Worm (Caenorhabditis elegans) whole organism, young adult: ENCODE measurements around the gene rde-8.

ENCODE experiments used
- B0019.2 ChIP-seq: fragments of 200-800 bp; sonication (Bioruptor generic); conservative IDR thresholded peaks from 2 replicates; pipeline ENCODE4 v1.3.6; 2022; ENCODE audit warnings: missing genetic modification reagents, missing genetic modification characterization, missing compliant biosample characterization
- B0336.3 ChIP-seq: fragments of 200-800 bp; sonication (Bioruptor generic); IDR thresholded peaks from 2 replicates; pipeline ENCODE4 v1.3.6; 2022; ENCODE audit warnings: missing genetic modification characterization, missing compliant biosample characterization
- C06A6.2 ChIP-seq: fragments of 200-800 bp; sonication (Bioruptor generic); conservative IDR thresholded peaks from 2 replicates; pipeline ENCODE4 v1.3.6; 2022; ENCODE audit warnings: missing genetic modification characterization, missing compliant biosample characterization
- F33H1.4 ChIP-seq: fragments of 200-800 bp; sonication (Bioruptor generic); IDR thresholded peaks from 2 replicates; pipeline ENCODE4 v1.3.6; 2022; ENCODE audit warnings: missing genetic modification reagents, missing genetic modification characterization, missing compliant biosample characterization
- F39B2.1 ChIP-seq: fragments of 200-800 bp; sonication (Bioruptor generic); IDR thresholded peaks from 2 replicates; pipeline ENCODE4 v1.3.6; 2022; ENCODE audit warnings: missing genetic modification reagents, missing genetic modification characterization, missing compliant biosample characterization
- F57C9.4 ChIP-seq: sonication (generic microtip); optimal IDR thresholded peaks from 2 replicates; lab custom pipeline; 2017; ENCODE audit warnings: mild to moderate bottlenecking, missing genetic modification characterization, missing compliant biosample characterization
- Y53F4B.3 ChIP-seq: fragments of 200-800 bp; sonication (Bioruptor generic); IDR thresholded peaks from 2 replicates; pipeline ENCODE4 v1.3.6; 2022; ENCODE audit warnings: missing genetic modification reagents, missing genetic modification characterization, missing compliant biosample characterization
- Y56A3A.18 ChIP-seq: fragments of 200-800 bp; sonication (Bioruptor generic); IDR thresholded peaks from 2 replicates; pipeline ENCODE4 v1.3.6; 2022; ENCODE audit warnings: missing genetic modification reagents, missing genetic modification characterization, missing compliant biosample characterization
- Y67H2A.10 ChIP-seq: fragments of 200-800 bp; sonication (Bioruptor generic); conservative IDR thresholded peaks from 2 replicates; pipeline ENCODE4 v1.3.6; 2022; ENCODE audit warnings: missing genetic modification reagents, missing genetic modification characterization, missing compliant biosample characterization
- ZK185.1 ChIP-seq: sonication (generic microtip); optimal IDR thresholded peaks from 2 replicates; lab custom pipeline; 2016; ENCODE audit warnings: mild to moderate bottlenecking, missing genetic modification characterization, missing compliant biosample characterization; ENCODE audit not compliant: poor library complexity, severe bottlenecking
- atf-7 ChIP-seq: sonication (generic microtip); optimal IDR thresholded peaks from 2 replicates; lab custom pipeline; 2017; ENCODE audit warnings: mild to moderate bottlenecking, missing genetic modification characterization, missing compliant biosample characterization
- cebp-1 ChIP-seq, 2 experiments: fragments of 200-800 bp in 1 of 2; sonication (Bioruptor generic) in 1 of 2; sonication (generic microtip) in 1 of 2; IDR thresholded peaks in 1 of 2; optimal IDR thresholded peaks in 1 of 2; 2 replicates each; pipeline versions ENCODE4 v1.3.6 to Lab custom; 2017 to 2022; ENCODE audit warnings: missing compliant biosample characterization in 2 of 2, missing genetic modification characterization in 2 of 2, mild to moderate bottlenecking in 1 of 2, missing genetic modification reagents in 1 of 2, moderate library complexity in 1 of 2
- ceh-100 ChIP-seq: fragments of 200-800 bp; sonication (Bioruptor generic); IDR thresholded peaks from 2 replicates; pipeline ENCODE4 v1.3.6; 2022; ENCODE audit warnings: missing genetic modification reagents, missing genetic modification characterization, missing compliant biosample characterization
- ceh-40 ChIP-seq: fragments of 200-800 bp; sonication (Bioruptor generic); IDR thresholded peaks from 2 replicates; pipeline ENCODE4 v1.3.6; 2022; ENCODE audit warnings: missing genetic modification characterization, missing compliant biosample characterization
- chd-7 ChIP-seq: sonication (generic microtip); optimal IDR thresholded peaks from 2 replicates; lab custom pipeline; 2016; ENCODE audit warnings: mild to moderate bottlenecking, missing genetic modification characterization, moderate library complexity, missing compliant biosample characterization
- dpl-1 ChIP-seq: fragments of 150-350 bp; optimal IDR thresholded peaks from 2 replicates; lab custom pipeline; 2014; ENCODE audit warnings: missing biosample characterization, missing genetic modification reagents, missing genetic modification characterization
- efl-1 ChIP-seq: fragments of 150-350 bp; optimal IDR thresholded peaks from 2 replicates; lab custom pipeline; 2014; ENCODE audit warnings: missing biosample characterization, missing genetic modification reagents, missing genetic modification characterization
- hlh-12 ChIP-seq: sonication (generic microtip); optimal IDR thresholded peaks from 2 replicates; lab custom pipeline; 2016; ENCODE audit warnings: missing genetic modification characterization, missing compliant biosample characterization
- hlh-26 ChIP-seq: fragments of 200-800 bp; sonication (Bioruptor generic); conservative IDR thresholded peaks from 2 replicates; pipeline ENCODE4 v1.3.6; 2022; ENCODE audit warnings: missing genetic modification reagents, missing genetic modification characterization, missing compliant biosample characterization
- hsf-1 ChIP-seq: fragments of 200-800 bp; sonication (Bioruptor generic); IDR thresholded peaks from 2 replicates; pipeline ENCODE4 v1.3.6; 2022; ENCODE audit warnings: missing genetic modification reagents, missing genetic modification characterization, missing compliant biosample characterization
- lag-1 ChIP-seq: fragments of 200-800 bp; sonication (Bioruptor generic); IDR thresholded peaks from 2 replicates; pipeline ENCODE4 v1.3.6; 2022; ENCODE audit warnings: missing genetic modification reagents, missing genetic modification characterization, missing compliant biosample characterization
- let-607 ChIP-seq, 2 experiments: fragments of 200-800 bp in 1 of 2; sonication (Bioruptor generic) in 1 of 2; sonication (generic microtip) in 1 of 2; optimal IDR thresholded peaks; 2 replicates each; lab custom pipeline; 2016 to 2018; ENCODE audit warnings: mild to moderate bottlenecking in 2 of 2, missing compliant biosample characterization in 2 of 2, missing genetic modification characterization in 2 of 2, moderate library complexity in 2 of 2, missing genotype in 1 of 2
- lin-54 ChIP-seq: fragments of 200-800 bp; sonication (Bioruptor generic); optimal IDR thresholded peaks from 2 replicates; lab custom pipeline; 2018; ENCODE audit warnings: mild to moderate bottlenecking, missing genetic modification characterization, missing compliant biosample characterization
- lir-1 ChIP-seq: fragments of 200-800 bp; sonication (Bioruptor generic); conservative IDR thresholded peaks from 2 replicates; pipeline ENCODE4 v1.3.6; 2022; ENCODE audit warnings: missing genetic modification reagents, missing genetic modification characterization, missing compliant biosample characterization
- lsy-27 ChIP-seq: sonication (generic microtip); optimal IDR thresholded peaks from 2 replicates; lab custom pipeline; 2017; ENCODE audit warnings: missing genetic modification characterization, mild to moderate bottlenecking, missing compliant biosample characterization, antibody characterized with exemption, missing genotype, borderline replicate concordance; ENCODE audit not compliant: insufficient read depth
- madf-6 ChIP-seq: fragments of 200-800 bp; sonication (Bioruptor generic); IDR thresholded peaks from 2 replicates; pipeline ENCODE4 v1.3.6; 2022; ENCODE audit warnings: missing genetic modification reagents, missing genetic modification characterization, missing compliant biosample characterization
- mcd-1 ChIP-seq: fragments of 200-800 bp; sonication (Bioruptor generic); IDR thresholded peaks from 2 replicates; pipeline ENCODE4 v1.3.6; 2022; ENCODE audit warnings: missing genetic modification reagents, missing genetic modification characterization, missing compliant biosample characterization
- mel-28 ChIP-seq: sonication (generic microtip); optimal IDR thresholded peaks from 2 replicates; lab custom pipeline; 2016; ENCODE audit warnings: borderline replicate concordance, mild to moderate bottlenecking, missing genetic modification characterization, missing compliant biosample characterization
- mes-4 ChIP-seq: sonication (generic microtip); optimal IDR thresholded peaks from 2 replicates; lab custom pipeline; 2016; ENCODE audit warnings: missing genotype, missing genetic modification characterization, missing compliant biosample characterization
- mxl-1 ChIP-seq: sonication (generic microtip); optimal IDR thresholded peaks from 2 replicates; lab custom pipeline; 2016; ENCODE audit warnings: missing genetic modification characterization, missing compliant biosample characterization
- nfyb-1 ChIP-seq: fragments of 200-800 bp; sonication (Bioruptor generic); IDR thresholded peaks from 2 replicates; pipeline ENCODE4 v1.3.6; 2022; ENCODE audit warnings: missing genetic modification reagents, missing genetic modification characterization, missing compliant biosample characterization
- nhr-120 ChIP-seq: fragments of 200-800 bp; sonication (Bioruptor generic); IDR thresholded peaks from 2 replicates; pipeline ENCODE4 v1.3.6; 2022; ENCODE audit warnings: missing genetic modification characterization, missing compliant biosample characterization
- nhr-179 ChIP-seq: sonication (generic microtip); optimal IDR thresholded peaks from 2 replicates; lab custom pipeline; 2016; ENCODE audit warnings: mild to moderate bottlenecking, missing genetic modification characterization, missing compliant biosample characterization
- nhr-90 ChIP-seq: sonication (generic microtip); optimal IDR thresholded peaks from 2 replicates; lab custom pipeline; 2016; ENCODE audit warnings: missing genotype, mild to moderate bottlenecking, missing genetic modification characterization, missing compliant biosample characterization
- pbrm-1 ChIP-seq: fragments of 200-800 bp; sonication (Bioruptor generic); IDR thresholded peaks from 2 replicates; pipeline ENCODE4 v1.3.6; 2022; ENCODE audit warnings: missing genetic modification reagents, missing genetic modification characterization, missing compliant biosample characterization
- repo-1 ChIP-seq: sonication (generic microtip); optimal IDR thresholded peaks from 2 replicates; lab custom pipeline; 2017; ENCODE audit warnings: mild to moderate bottlenecking, missing genetic modification characterization, missing compliant biosample characterization
- snpc-1.3 ChIP-seq: sonication (generic microtip); optimal IDR thresholded peaks from 2 replicates; lab custom pipeline; 2017; ENCODE audit warnings: missing genetic modification characterization, mild to moderate bottlenecking, missing compliant biosample characterization, antibody characterized with exemption, moderate library complexity, missing genotype, missing genetic modification reagents; ENCODE audit not compliant: insufficient read depth
- snpc-4 ChIP-seq, 5 experiments: fragments of 150-350 bp in 1 of 5; sonication (generic microtip) in 4 of 5; optimal IDR thresholded peaks; 2 replicates each; lab custom pipeline; 2014 to 2018; ENCODE audit warnings: missing genetic modification characterization in 5 of 5, missing biosample characterization in 3 of 5, antibody characterized with exemption in 2 of 5, mild to moderate bottlenecking in 2 of 5, missing compliant biosample characterization in 2 of 5, missing genotype in 2 of 5, moderate library complexity in 2 of 5, missing genetic modification reagents in 1 of 5
- somi-1 ChIP-seq: fragments of 200-800 bp; sonication (Bioruptor generic); optimal IDR thresholded peaks from 2 replicates; lab custom pipeline; 2018; ENCODE audit warnings: mild to moderate bottlenecking, missing genetic modification characterization, missing compliant biosample characterization
- sptf-2 ChIP-seq: fragments of 200-800 bp; sonication (Bioruptor generic); optimal IDR thresholded peaks from 2 replicates; lab custom pipeline; 2018; ENCODE audit warnings: mild to moderate bottlenecking, missing genetic modification characterization, missing compliant biosample characterization
- tbp1 ChIP-seq: fragments of 200-800 bp; sonication (Bioruptor generic); optimal IDR thresholded peaks from 2 replicates; lab custom pipeline; 2018; ENCODE audit warnings: mild to moderate bottlenecking, missing genetic modification characterization, missing compliant biosample characterization
- tlf-1 ChIP-seq: fragments of 200-800 bp; sonication (Bioruptor generic); optimal IDR thresholded peaks from 2 replicates; lab custom pipeline; 2018; ENCODE audit warnings: mild to moderate bottlenecking, missing genetic modification characterization, missing compliant biosample characterization
- unc-62 ChIP-seq: fragments of 150-350 bp; optimal IDR thresholded peaks from 2 replicates; lab custom pipeline; 2014; ENCODE audit warnings: missing biosample characterization, missing genetic modification reagents, missing genetic modification characterization
- zfh-2 ChIP-seq: fragments of 200-800 bp; sonication (Bioruptor generic); conservative IDR thresholded peaks from 2 replicates; pipeline ENCODE4 v1.3.6; 2022; ENCODE audit warnings: missing genetic modification reagents, missing genetic modification characterization, missing compliant biosample characterization
- ztf-25 ChIP-seq: fragments of 200-800 bp; sonication (Bioruptor generic); IDR thresholded peaks from 2 replicates; pipeline ENCODE4 v1.3.6; 2022; ENCODE audit warnings: missing genetic modification reagents, missing genetic modification characterization, missing compliant biosample characterization
- ztf-26 ChIP-seq: sonication (generic microtip); optimal IDR thresholded peaks from 2 replicates; lab custom pipeline; 2017; ENCODE audit warnings: missing genetic modification characterization, missing compliant biosample characterization

Gene rde-8

ce11 chrIV:7083976-7084375 lies 19.1 kb downstream of the rde-8 start:
- no peak for TF ChIP-seq atf-7 (tag; lab: Kevin White, UChicago)
- TF ChIP-seq F33H1.4 (GFP tag; lab: Robert Waterston, UW), result no peak
- TF ChIP-seq cebp-1 (GFP tag; IDR thresholded peaks at IDR 0.05; lab: Robert Waterston, UW), result no peak
- no peak for TF ChIP-seq cebp-1 (tag; optimal IDR thresholded peaks at IDR 0.05; lab: Kevin White, UChicago)
- TF ChIP-seq Y56A3A.18, result 0 out of 2 replicates have a peak, but pooled peaks have one; percentile 52
- no peak for TF ChIP-seq nhr-90 (tag; lab: Kevin White, UChicago)
- TF ChIP-seq mxl-1 (tag; lab: Kevin White, UChicago), result no peak

- TF ChIP-seq zfh-2 (GFP tag; lab: Robert Waterston, UW), result no peak
- no peak for TF ChIP-seq Y53F4B.3 (GFP tag; lab: Robert Waterston, UW)
- peak; percentile 90 for TF ChIP-seq madf-6
- no peak for TF ChIP-seq dpl-1 (GFP tag; lab: Kevin White, UChicago)
- TF ChIP-seq lsy-27, result no peak
- TF ChIP-seq hlh-26 (GFP tag; lab: Robert Waterston, UW), result no peak
- TF ChIP-seq lag-1 (GFP tag; lab: Robert Waterston, UW), result no peak
- peak; percentile 66 for TF ChIP-seq repo-1 (tag; lab: Kevin White, UChicago)
- TF ChIP-seq lin-54 (GFP tag; lab: Kevin White, UChicago), result peak; percentile 86
- peak; percentile 46 for TF ChIP-seq sptf-2 (GFP tag; lab: Kevin White, UChicago)
- TF ChIP-seq somi-1, result peak; percentile 1
- no peak for TF ChIP-seq F57C9.4 (tag; lab: Kevin White, UChicago)
- no peak for TF ChIP-seq F39B2.1 (GFP tag; lab: Robert Waterston, UW)
- TF ChIP-seq ztf-25 (GFP tag; lab: Robert Waterston, UW), result peak; percentile 74; the same call in 1 of the 2 replicates
- peak; percentile 74 for TF ChIP-seq snpc-1.3
- TF ChIP-seq nhr-179 (tag; lab: Kevin White, UChicago), result no peak
- TF ChIP-seq hlh-12, result no peak
- no peak for TF ChIP-seq C06A6.2 (GFP tag; lab: Robert Waterston, UW)
- peak; percentile 72 for TF ChIP-seq snpc-4 (GFP tag; optimal IDR thresholded peaks at IDR 0.05; lab: Kevin White, UChicago)
- TF ChIP-seq snpc-4 (tag; optimal IDR thresholded peaks at IDR 0.05; lab: Kevin White, UChicago), result peak; percentile 36 to 87 (median 72)
- TF ChIP-seq Y67H2A.10 (GFP tag; lab: Robert Waterston, UW), result no peak
- peak; percentile 82 for TF ChIP-seq ceh-100 (GFP tag; lab: Robert Waterston, UW)
- TF ChIP-seq hsf-1 (GFP tag; lab: Robert Waterston, UW), result peak; percentile 88
- no peak for TF ChIP-seq nhr-120 (GFP tag; lab: Robert Waterston, UW)
- TF ChIP-seq pbrm-1, result peak; percentile 78
- peak; percentile 72 for TF ChIP-seq tbp1 (GFP tag; lab: Kevin White, UChicago)
- no peak for TF ChIP-seq mel-28 (tag; lab: Kevin White, UChicago)
- peak; percentile 89 for TF ChIP-seq nfyb-1 (GFP tag; lab: Robert Waterston, UW)
- peak; percentile 61 for TF ChIP-seq tlf-1
- peak; percentile 74 for TF ChIP-seq mes-4 (tag; lab: Kevin White, UChicago)
- no peak for TF ChIP-seq let-607 (tag; optimal IDR thresholded peaks at IDR 0.05; lab: Kevin White, UChicago)
- peak; percentile 20 for TF ChIP-seq nhr-90 (tag; lab: Kevin White, UChicago)
- no peak for TF ChIP-seq ztf-26 (tag; lab: Kevin White, UChicago)
- TF ChIP-seq chd-7, result no peak
- TF ChIP-seq mcd-1 (GFP tag; lab: Robert Waterston, UW), result peak; percentile 68
- peak; percentile 74; the same call in 1 of the 2 replicates for TF ChIP-seq B0019.2 (GFP tag; lab: Robert Waterston, UW)
- TF ChIP-seq ZK185.1, result no peak
- peak; percentile 96 for TF ChIP-seq B0336.3 (GFP tag; lab: Robert Waterston, UW)
- peak; percentile 46 for TF ChIP-seq efl-1 (GFP tag; lab: Kevin White, UChicago)
- 0 out of 2 replicates have a peak, but pooled peaks have one; percentile 25 for TF ChIP-seq lir-1 (GFP tag; lab: Robert Waterston, UW)
- TF ChIP-seq ceh-40, result peak; percentile 64; the same call in 1 of the 2 replicates
- no peak for TF ChIP-seq unc-62
Measured at ce11 chrIV:7083382-7083784, 19.7 kb downstream of the rde-8 start, which contains the start of gene Y43B11AR.3. TSS of gene Y43B11AR.3 (minus strand) at chrIV:7083716.
